Worm (Caenorhabditis elegans) whole organism, L4/young adult: ENCODE data around the gene F40G9.8.
"Not testable (repeated sequence)": the region's sequence is repeated elsewhere in the genome, so short reads cannot be mapped to it uniquely, and the experiment has no call there.

ENCODE experiments used
- W03F9.2 ChIP-seq: fragments of 150-350 bp; optimal IDR thresholded peaks from 2 replicates; lab custom pipeline; 2014; ENCODE audit warnings: missing biosample characterization, missing genetic modification characterization
- dao-5 ChIP-seq: sonication (generic microtip); optimal IDR thresholded peaks from 2 replicates; lab custom pipeline; 2016; ENCODE audit warnings: missing genotype, missing genetic modification characterization, moderate library complexity, missing compliant biosample characterization
- him-1 ChIP-seq: sonication (generic microtip); optimal IDR thresholded peaks from 2 replicates; lab custom pipeline; 2016; ENCODE audit warnings: missing genotype, missing genetic modification reagents, missing genetic modification characterization, missing compliant biosample characterization

The F40G9.8 gene

ce11 chrIII:151084-151483 is 13.6 kb downstream of the F40G9.8 start:
- TF ChIP-seq him-1 (tag; lab: Kevin White, UChicago), result no peak
- no peak for TF ChIP-seq W03F9.2
- no peak for TF ChIP-seq dao-5 (tag; lab: Kevin White, UChicago)

DNA sequence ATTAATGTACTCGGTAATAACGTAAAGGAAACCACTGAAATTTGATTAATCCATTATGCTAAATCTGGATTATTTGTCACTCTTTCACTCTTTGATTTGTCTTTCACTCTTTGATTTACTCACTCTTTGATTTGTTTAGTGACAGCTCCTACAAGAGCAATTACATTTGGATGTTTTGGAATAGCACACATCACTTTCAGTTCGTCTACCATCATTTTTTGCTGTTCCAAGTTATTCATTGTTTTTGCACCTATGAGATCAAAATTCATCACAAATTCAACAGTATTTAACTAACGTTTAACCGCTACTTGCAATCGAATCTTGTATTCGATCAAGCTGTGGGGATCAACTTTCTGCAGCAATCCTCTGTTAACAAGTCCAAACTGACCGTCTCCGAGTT is 15.5 kb downstream of the F40G9.8 start:
- TF ChIP-seq him-1 (tag; lab: Kevin White, UChicago) (no peak), W03F9.2 (no peak), dao-5 (tag; lab: Kevin White, UChicago) (no peak)

- TF ChIP-seq dao-5 (tag; lab: Kevin White, UChicago) (no peak), him-1 (tag; lab: Kevin White, UChicago) (no peak), W03F9.2 (no peak)
Observed at ce11 chrIII:147570-148076, 17.1 kb downstream of the F40G9.8 start, which contains the start of gene sqst-5. sqst-5 (minus strand) TSS chrIII:147620.

DNA sequence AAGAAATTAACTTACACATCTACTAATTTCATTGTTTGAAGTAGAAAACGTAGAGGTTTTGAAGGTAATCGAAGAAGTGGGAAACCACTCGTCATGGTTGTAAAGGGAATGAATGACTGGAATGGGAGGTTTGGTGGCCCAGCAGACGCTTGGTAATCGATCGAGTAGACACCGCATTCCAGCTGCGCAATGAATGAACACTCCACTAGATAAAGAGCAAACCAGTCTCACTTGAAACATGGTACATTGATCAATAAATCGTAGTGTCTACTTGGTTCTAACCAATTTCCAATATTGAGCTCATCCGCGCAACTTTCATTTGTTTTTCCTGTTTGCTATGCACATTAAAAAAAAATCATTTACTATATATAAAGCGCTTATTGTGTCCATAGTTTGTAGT is 18.3 kb downstream of the F40G9.8 start, which contains the start of gene fbxb-84:
fbxb-84 (minus strand) TSS at position 101 of the 400 bp plus-strand sequence.
- TF ChIP-seq dao-5 (tag; lab: Kevin White, UChicago), result no peak
- TF ChIP-seq W03F9.2, result no peak
- TF ChIP-seq him-1 (tag; lab: Kevin White, UChicago), result no peak

DNA sequence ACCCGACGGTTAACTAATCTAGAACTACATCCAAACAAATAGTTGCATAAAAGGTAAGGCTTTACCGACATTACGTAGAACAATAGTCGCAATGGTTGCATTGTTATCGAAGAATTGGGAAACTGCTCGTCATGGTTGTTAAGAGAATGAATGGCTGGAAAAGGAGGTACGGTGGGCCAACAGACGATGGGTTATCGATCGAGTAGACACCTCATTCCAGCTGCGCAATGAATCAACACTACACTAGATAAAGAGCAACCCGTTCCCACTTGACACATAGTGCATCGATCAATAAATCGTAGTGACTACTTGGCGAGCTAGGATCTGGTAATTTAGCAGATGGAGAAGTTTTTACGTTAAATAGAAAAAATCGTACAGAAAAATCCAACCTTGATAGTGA is 19.6 kb downstream of the F40G9.8 start, which contains the start of the genes T17A3.12 and fbxb-83:
T17A3.12 (minus strand) TSS at position 101 of the 400 bp plus-strand sequence.
fbxb-83 (minus strand) TSS at position 134 of the 400 bp plus-strand sequence.
- TF ChIP-seq him-1 (tag; lab: Kevin White, UChicago), result no peak

DNA sequence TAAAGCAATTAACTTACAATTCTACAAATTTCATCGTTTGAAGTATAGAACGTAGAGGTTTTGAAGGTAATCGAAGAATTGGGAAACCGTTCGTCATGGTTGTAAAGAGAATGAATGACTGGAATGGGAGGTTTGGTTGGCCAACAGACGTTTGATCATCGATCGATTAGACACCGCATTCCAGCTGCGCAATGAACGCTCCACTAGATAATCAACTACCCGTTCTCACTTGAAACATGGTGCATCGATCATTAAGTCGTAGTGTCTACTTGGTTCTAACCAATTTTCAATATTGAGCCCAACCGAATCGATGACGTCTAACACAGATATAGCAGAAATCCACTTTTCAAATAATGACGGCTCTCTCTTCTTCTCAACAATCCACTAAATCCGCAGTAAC is 21.6 kb downstream of the F40G9.8 start, which contains the start of gene fbxb-82:
fbxb-82 (minus strand) TSS at position 101 of the 400 bp plus-strand sequence.
- TF ChIP-seq W03F9.2 (no peak), him-1 (tag; lab: Kevin White, UChicago) (no peak)

- TF ChIP-seq dao-5 (tag; lab: Kevin White, UChicago) (no peak), him-1 (tag; lab: Kevin White, UChicago) (no peak), W03F9.2 (no peak)
Observed at ce11 chrIII:140904-141303, 23.8 kb downstream of the F40G9.8 start, which contains the start of gene fbxb-81. fbxb-81 (minus strand) TSS chrIII:141217.

DNA sequence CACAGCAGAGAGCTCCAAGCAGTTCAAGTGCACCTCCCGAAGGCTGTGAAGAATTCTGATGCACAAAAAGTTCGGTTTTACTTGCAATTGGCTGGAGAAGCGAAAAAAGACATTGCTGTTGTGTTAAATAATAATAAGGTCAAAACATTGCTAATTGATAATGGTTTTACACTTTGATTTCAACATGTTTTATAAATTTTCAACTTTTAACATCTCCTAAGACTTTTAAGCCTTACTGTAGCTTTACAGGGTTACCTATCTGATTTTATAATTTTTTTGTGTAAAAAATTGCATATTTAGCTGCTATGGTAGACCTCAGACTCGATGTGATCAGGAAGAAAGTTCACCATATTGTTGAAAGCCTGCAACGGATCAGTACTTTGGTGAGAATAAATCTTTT is 30.5 kb downstream of the F40G9.8 start, which contains the start of gene pals-25:
pals-25 (plus strand) TSS at position 301 of the 400 bp plus-strand sequence.
- TF ChIP-seq W03F9.2, result no peak
- no peak for TF ChIP-seq dao-5 (tag; lab: Kevin White, UChicago)
- TF ChIP-seq him-1 (tag; lab: Kevin White, UChicago), result no peak

- no peak for TF ChIP-seq dao-5 (tag; lab: Kevin White, UChicago)
- no peak for TF ChIP-seq W03F9.2
- no peak for TF ChIP-seq him-1 (tag; lab: Kevin White, UChicago)
Observed at ce11 chrIII:132118-132517, 32.6 kb downstream of the F40G9.8 start, which contains the start of gene pals-22. pals-22 (plus strand) TSS chrIII:132418.

ce11 chrIII:131627-132026 is 33.0 kb downstream of the F40G9.8 start:
- TF ChIP-seq W03F9.2 (no peak), him-1 (tag; lab: Kevin White, UChicago) (no peak), dao-5 (tag; lab: Kevin White, UChicago) (no peak)

- TF ChIP-seq dao-5 (tag; lab: Kevin White, UChicago) (no peak), him-1 (tag; lab: Kevin White, UChicago) (no peak), W03F9.2 (no peak)
Observed at ce11 chrIII:130650-131049, 34.0 kb downstream of the F40G9.8 start, which contains the start of the genes nhr-280 and C29F9.2. nhr-280 (minus strand) TSS chrIII:130750. C29F9.2 (plus strand) TSS chrIII:130947.

ce11 chrIII:124478-124877 is 40.2 kb downstream of the F40G9.8 start, which contains the start of gene pals-23:
pals-23 (plus strand) TSS chrIII:124778.
- TF ChIP-seq dao-5 (tag; lab: Kevin White, UChicago) (no peak), W03F9.2 (no peak), him-1 (tag; lab: Kevin White, UChicago) (no peak)

- TF ChIP-seq dao-5 (tag; lab: Kevin White, UChicago); him-1 (tag; lab: Kevin White, UChicago); W03F9.2: not testable (repeated sequence)
Observed at ce11 chrIII:121983-122449, 42.7 kb downstream of the F40G9.8 start, which contains the start of gene C29F9.12. C29F9.12 (minus strand) TSS chrIII:122033.

DNA sequence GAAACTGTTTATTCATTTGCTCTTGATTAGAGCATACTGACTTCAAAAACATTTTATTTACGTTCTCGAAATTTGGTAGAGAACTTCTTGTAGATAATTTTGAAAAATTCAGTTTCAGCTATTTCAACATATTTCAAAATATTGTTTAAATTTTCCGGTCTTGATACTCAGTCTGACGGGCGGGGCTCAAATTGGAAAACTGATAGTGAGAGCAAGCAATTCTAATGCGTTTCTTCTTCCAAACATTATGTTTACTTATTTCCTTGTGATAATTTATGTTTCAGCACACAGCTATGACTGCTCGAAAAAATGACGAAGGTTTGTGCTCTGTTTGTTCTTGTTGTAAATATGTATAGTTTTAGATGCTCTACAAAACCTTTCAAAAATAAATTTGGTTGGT is 44.5 kb downstream of the F40G9.8 start, which contains the start of gene pals-24:
pals-24 (plus strand) TSS at position 237 of the 400 bp plus-strand sequence.
- TF ChIP-seq dao-5 (tag; lab: Kevin White, UChicago) (no peak), him-1 (tag; lab: Kevin White, UChicago) (no peak), W03F9.2 (no peak)
